Fruit fly (Drosophila melanogaster): ENCODE measurements around the gene NAAT1.

The NAAT1 gene

dm6 chrX:5420568-5421019 is 9.9 kb upstream of the NAAT1 start, which contains the start of gene spoon (continued):
- TF ChIP-seq sob (GFP tag; IDR thresholded peaks at IDR 0.05): peak; percentile 53
- no peak for TF ChIP-seq Awh (GFP tag; IDR thresholded peaks at IDR 0.05)
- TF ChIP-seq CG1603 (tag; optimal IDR thresholded peaks at IDR 0.05): peak; percentile 71
- no peak for TF ChIP-seq nau (GFP tag; optimal IDR thresholded peaks at IDR 0.05)
- no peak for TF ChIP-seq CG12104 (GFP tag; optimal IDR thresholded peaks at IDR 0.05)
- TF ChIP-seq NFAT (GFP tag; IDR thresholded peaks at IDR 0.05): peak; percentile 76
- peak; percentile 64 for TF ChIP-seq CG9215 (GFP tag; IDR thresholded peaks at IDR 0.05)
- no peak for TF ChIP-seq CG2678 (tag; optimal IDR thresholded peaks at IDR 0.05)
- peak; percentile 63 for TF ChIP-seq bigmax (GFP tag; optimal IDR thresholded peaks at IDR 0.05)
- TF ChIP-seq Sox100B (GFP tag; optimal IDR thresholded peaks at IDR 0.05): no peak
- no peak for TF ChIP-seq CG2889 (GFP tag; IDR thresholded peaks at IDR 0.05)
- TF ChIP-seq tgo (GFP tag; IDR thresholded peaks at IDR 0.05): 0 out of 3 replicates have a peak, but pooled peaks have one; percentile 23
- peak; percentile 81 for TF ChIP-seq Dref (GFP tag; IDR thresholded peaks at IDR 0.05)
- TF ChIP-seq Pdp1 (GFP tag; optimal IDR thresholded peaks at IDR 0.05): peak; percentile 17 to 20
- TF ChIP-seq trem (tag; optimal IDR thresholded peaks at IDR 0.05): peak; percentile 91
- TF ChIP-seq Side (GFP tag; optimal IDR thresholded peaks at IDR 0.05): no peak
- no peak for TF ChIP-seq CG31388 (GFP tag; optimal IDR thresholded peaks at IDR 0.05)
- peak; percentile 90 for TF ChIP-seq unc-4 (GFP tag; IDR thresholded peaks at IDR 0.05; ENCODE audit: partially characterized antibody)
- TF ChIP-seq CG7987 (GFP tag; optimal IDR thresholded peaks at IDR 0.05): peak; percentile 62
- TF ChIP-seq Hey (tag; optimal IDR thresholded peaks at IDR 0.05): peak; percentile 38
- peak; percentile 50 for TF ChIP-seq CG33213 (GFP tag; optimal IDR thresholded peaks at IDR 0.05)
- peak; percentile 91 for TF ChIP-seq CG13287 (GFP tag; IDR thresholded peaks at IDR 0.05; ENCODE audit: partially characterized antibody)
- no peak for TF ChIP-seq ap (GFP tag; IDR thresholded peaks at IDR 0.05)
- TF ChIP-seq repo (GFP tag; optimal IDR thresholded peaks at IDR 0.05): peak; percentile 61
- TF ChIP-seq CG8290 (GFP tag; optimal IDR thresholded peaks at IDR 0.05): no peak
- peak in 1 of 2 experiments; percentile 66 for TF ChIP-seq CG8290 (tag; optimal IDR thresholded peaks at IDR 0.05)
- TF ChIP-seq slbo (GFP tag; IDR thresholded peaks at IDR 0.05): peak; percentile 80

dm6 chrX:5419905-5420567 is 9.4 kb upstream of the NAAT1 start:
- TF ChIP-seq zen (tag; optimal IDR thresholded peaks at IDR 0.05) (no peak), twi (tag; optimal IDR thresholded peaks at IDR 0.05) (peak; percentile 27), Trl (optimal IDR thresholded peaks at IDR 0.05) (peak in 1 of 2 experiments; percentile 42), Trl (GFP tag; optimal IDR thresholded peaks at IDR 0.05) (no peak), TFAM (GFP tag; optimal IDR thresholded peaks at IDR 0.05) (no peak), YL-1 (GFP tag; optimal IDR thresholded peaks at IDR 0.05) (peak; percentile 56), cg (GFP tag; optimal IDR thresholded peaks at IDR 0.05) (peak; percentile 81), wdn (GFP tag; IDR thresholded peaks at IDR 0.05) (no peak), Adf1 (GFP tag; IDR thresholded peaks at IDR 0.05) (0 out of 2 replicates have a peak, but pooled peaks have one; percentile 2), nerfin-1 (tag; optimal IDR thresholded peaks at IDR 0.05) (no peak), CG4360 (GFP tag; IDR thresholded peaks at IDR 0.05) (peak; percentile 60), sens (GFP tag) (peak; percentile 64), Pdp1 (GFP tag; optimal IDR thresholded peaks at IDR 0.05) (peak in 1 of 2 experiments; percentile 96), bigmax (GFP tag; optimal IDR thresholded peaks at IDR 0.05) (peak; percentile 90), Med (GFP tag) (peak; percentile 63), CG14014 (GFP tag; IDR thresholded peaks at IDR 0.05) (peak; percentile 5; the same call in 1 of the 2 replicates), CG34422 (GFP tag; IDR thresholded peaks at IDR 0.05) (peak; percentile 55; the same call in 1 of the 3 replicates)

Data from whole organism, embryonic.